Worm (Caenorhabditis elegans) whole organism, L1 larva: ENCODE data around the gene flp-18.

Source experiments
- ama-1 ChIP-seq: fragments of 150-350 bp; optimal IDR thresholded peaks from 2 replicates; lab custom pipeline; 2014
- blmp-1 ChIP-seq: fragments of 150-350 bp; optimal IDR thresholded peaks from 2 replicates; lab custom pipeline; 2014; ENCODE audit warnings: missing biosample characterization, missing genetic modification characterization
- elt-3 ChIP-seq, 6 experiments: fragments of 150-350 bp in 1 of 6; sonication (generic microtip); optimal IDR thresholded peaks; 2 replicates each; lab custom pipeline; 2017 to 2018; ENCODE audit warnings: missing biosample characterization in 6 of 6, missing genetic modification characterization in 6 of 6, inconsistent platforms in 1 of 6
- ets-5 ChIP-seq: fragments of 200-800 bp; sonication (Bioruptor generic); IDR thresholded peaks from 2 replicates; pipeline ENCODE4 v1.3.6; 2022; ENCODE audit warnings: missing genetic modification characterization, missing compliant biosample characterization
- hpl-2 ChIP-seq: fragments of 150-350 bp; optimal IDR thresholded peaks from 2 replicates; lab custom pipeline; 2014; ENCODE audit warnings: missing biosample characterization, missing genetic modification reagents, missing genetic modification characterization
- lin-39 ChIP-seq: fragments of 150-350 bp; optimal IDR thresholded peaks from 2 replicates; lab custom pipeline; 2014; ENCODE audit warnings: missing biosample characterization, missing genetic modification reagents, missing genetic modification characterization
- nhr-77 ChIP-seq: fragments of 150-350 bp; optimal IDR thresholded peaks from 2 replicates; lab custom pipeline; 2014; ENCODE audit warnings: missing biosample characterization, missing genetic modification characterization
- pqm-1 ChIP-seq: sonication (generic microtip); optimal IDR thresholded peaks from 3 replicates; lab custom pipeline; 2017; ENCODE audit warnings: missing biosample characterization, missing genetic modification characterization
- rnt-1 ChIP-seq: sonication (generic microtip); optimal IDR thresholded peaks from 2 replicates; lab custom pipeline; 2016; ENCODE audit warnings: mild to moderate bottlenecking, missing genetic modification characterization, moderate library complexity, missing compliant biosample characterization
- snpc-4 ChIP-seq: fragments of 150-350 bp; optimal IDR thresholded peaks from 2 replicates; lab custom pipeline; 2014; ENCODE audit warnings: missing biosample characterization, missing genetic modification characterization
- sup-37 ChIP-seq: fragments of 200-800 bp; sonication (Bioruptor generic); optimal IDR thresholded peaks from 2 replicates; lab custom pipeline; 2018; ENCODE audit warnings: mild to moderate bottlenecking, missing genetic modification characterization, missing compliant biosample characterization
- unc-62 ChIP-seq: fragments of 150-350 bp; optimal IDR thresholded peaks from 2 replicates; lab custom pipeline; 2014; ENCODE audit warnings: missing biosample characterization, missing genetic modification reagents, missing genetic modification characterization
- unc-98 ChIP-seq: fragments of 200-800 bp; sonication (Bioruptor generic); IDR thresholded peaks from 2 replicates; pipeline ENCODE4 v1.3.6; 2022; ENCODE audit warnings: missing genetic modification characterization, missing compliant biosample characterization

- TF ChIP-seq unc-62 (no peak), ama-1 (lab: Kevin White, UChicago) (no peak), nhr-77 (no peak), blmp-1 (tag; lab: Kevin White, UChicago) (no peak), elt-3 (tag; optimal IDR thresholded peaks at IDR 0.05; lab: Kevin White, UChicago) (no peak), pqm-1 (tag; lab: Kevin White, UChicago) (no peak), sup-37 (GFP tag; lab: Kevin White, UChicago) (no peak), unc-98 (GFP tag; lab: Robert Waterston, UW) (no peak), lin-39 (tag; lab: Kevin White, UChicago) (no peak), ets-5 (GFP tag; lab: Robert Waterston, UW) (no peak), hpl-2 (no peak), rnt-1 (tag; lab: Kevin White, UChicago) (peak; percentile 38), snpc-4 (tag; lab: Kevin White, UChicago) (no peak)
Observed at ce11 chrX:3023552-3024183, 5.3 kb upstream of the flp-18 start.
